Worm (Caenorhabditis elegans) whole organism, L2 larva: ENCODE results near the gene del-9.
A peak's percentile ranks its signal among the peaks of the same experiment; 100 is the strongest.

Source experiments
- C34F6.9 ChIP-seq: fragments of 150-350 bp; optimal IDR thresholded peaks from 2 replicates; lab custom pipeline; 2014; ENCODE audit warnings: missing biosample characterization, missing genetic modification characterization
- F13H6.1 ChIP-seq: sonication (generic microtip); optimal IDR thresholded peaks from 2 replicates; lab custom pipeline; 2016; ENCODE audit warnings: missing genetic modification characterization, missing compliant biosample characterization
- R02D3.7 ChIP-seq: fragments of 150-350 bp; optimal IDR thresholded peaks from 2 replicates; lab custom pipeline; 2014; ENCODE audit warnings: missing biosample characterization, missing genetic modification characterization
- Y55F3AM.14 ChIP-seq: fragments of 200-800 bp; sonication (Bioruptor generic); optimal IDR thresholded peaks from 2 replicates; lab custom pipeline; 2018; ENCODE audit warnings: mild to moderate bottlenecking, missing genetic modification characterization, missing compliant biosample characterization
- ZK546.5 ChIP-seq: sonication (generic microtip); optimal IDR thresholded peaks from 2 replicates; lab custom pipeline; 2017; ENCODE audit warnings: missing biosample characterization, missing genetic modification characterization
- alr-1 ChIP-seq: fragments of 150-350 bp; optimal IDR thresholded peaks from 2 replicates; lab custom pipeline; 2014; ENCODE audit warnings: missing biosample characterization, missing genetic modification characterization
- aly-2 ChIP-seq: fragments of 150-350 bp; optimal IDR thresholded peaks from 2 replicates; lab custom pipeline; 2014; ENCODE audit warnings: missing biosample characterization, missing genetic modification characterization
- blmp-1 ChIP-seq: sonication (generic microtip); optimal IDR thresholded peaks from 2 replicates; lab custom pipeline; 2017; ENCODE audit warnings: missing genetic modification characterization, mild to moderate bottlenecking, missing compliant biosample characterization, antibody characterized with exemption, moderate library complexity; ENCODE audit not compliant: insufficient read depth
- ceh-16 ChIP-seq: fragments of 150-350 bp; optimal IDR thresholded peaks from 2 replicates; lab custom pipeline; 2014; ENCODE audit warnings: missing biosample characterization, missing genetic modification characterization
- ceh-82 ChIP-seq: fragments of 150-350 bp; optimal IDR thresholded peaks from 2 replicates; lab custom pipeline; 2014; ENCODE audit warnings: missing biosample characterization, missing genetic modification characterization
- crh-2 ChIP-seq: sonication (generic microtip); optimal IDR thresholded peaks from 2 replicates; lab custom pipeline; 2017; ENCODE audit warnings: missing biosample characterization, missing genetic modification characterization
- egl-27 ChIP-seq: sonication (generic microtip); optimal IDR thresholded peaks from 3 replicates; lab custom pipeline; 2017; ENCODE audit warnings: missing biosample characterization, missing genetic modification reagents, missing genetic modification characterization
- elt-1 ChIP-seq: fragments of 150-350 bp; optimal IDR thresholded peaks from 2 replicates; lab custom pipeline; 2014; ENCODE audit warnings: missing biosample characterization, missing genetic modification characterization
- elt-3 ChIP-seq: sonication (generic microtip); optimal IDR thresholded peaks from 2 replicates; lab custom pipeline; 2017; ENCODE audit warnings: missing biosample characterization, missing genetic modification characterization
- fos-1 ChIP-seq: fragments of 150-350 bp; optimal IDR thresholded peaks from 2 replicates; lab custom pipeline; 2014; ENCODE audit warnings: missing biosample characterization, missing genetic modification characterization
- gmeb-1 ChIP-seq: fragments of 150-350 bp; optimal IDR thresholded peaks from 2 replicates; lab custom pipeline; 2014; ENCODE audit warnings: missing biosample characterization, missing genetic modification characterization
- lin-11 ChIP-seq: fragments of 150-350 bp; sonication (generic microtip); optimal IDR thresholded peaks from 2 replicates; lab custom pipeline; 2014; ENCODE audit warnings: missing biosample characterization, missing genetic modification characterization, inconsistent platforms, mixed read lengths
- lin-13 ChIP-seq: fragments of 150-350 bp; optimal IDR thresholded peaks from 2 replicates; lab custom pipeline; 2014; ENCODE audit warnings: missing biosample characterization, missing genetic modification reagents, missing genetic modification characterization
- lin-39 ChIP-seq: fragments of 150-350 bp; optimal IDR thresholded peaks from 2 replicates; lab custom pipeline; 2014; ENCODE audit warnings: missing biosample characterization, missing genetic modification reagents, missing genetic modification characterization
- lsy-2 ChIP-seq, 2 experiments: fragments of 150-350 bp in 1 of 2; sonication (generic microtip) in 1 of 2; optimal IDR thresholded peaks; 2 replicates each; lab custom pipeline; 2014 to 2017; ENCODE audit warnings: missing biosample characterization in 2 of 2, missing genetic modification characterization in 2 of 2
- mab-5 ChIP-seq: fragments of 150-350 bp; optimal IDR thresholded peaks from 2 replicates; lab custom pipeline; 2014; ENCODE audit warnings: missing biosample characterization, missing genetic modification characterization
- mbf-1 ChIP-seq: sonication (generic microtip); optimal IDR thresholded peaks from 2 replicates; lab custom pipeline; 2017; ENCODE audit warnings: missing biosample characterization, missing genetic modification characterization
- mdl-1 ChIP-seq, 2 experiments: fragments of 150-350 bp in 1 of 2; sonication (generic microtip) in 1 of 2; optimal IDR thresholded peaks; 2 replicates each; lab custom pipeline; 2017; ENCODE audit warnings: missing biosample characterization in 2 of 2, missing genetic modification characterization in 2 of 2
- nhr-10 ChIP-seq: sonication (generic microtip); optimal IDR thresholded peaks from 2 replicates; lab custom pipeline; 2017; ENCODE audit warnings: missing biosample characterization, missing genetic modification characterization
- nhr-12 ChIP-seq: fragments of 150-350 bp; optimal IDR thresholded peaks from 2 replicates; lab custom pipeline; 2014; ENCODE audit warnings: missing biosample characterization, missing genetic modification characterization
- nhr-129 ChIP-seq: fragments of 150-350 bp; optimal IDR thresholded peaks from 2 replicates; lab custom pipeline; 2014; ENCODE audit warnings: missing biosample characterization, missing genetic modification characterization
- nhr-21 ChIP-seq: fragments of 150-350 bp; optimal IDR thresholded peaks from 2 replicates; lab custom pipeline; 2014; ENCODE audit warnings: missing biosample characterization, missing genetic modification characterization
- nhr-23 ChIP-seq: fragments of 150-350 bp; optimal IDR thresholded peaks from 2 replicates; lab custom pipeline; 2014; ENCODE audit warnings: missing biosample characterization, missing genetic modification reagents, missing genetic modification characterization
- nhr-237 ChIP-seq: fragments of 150-350 bp; optimal IDR thresholded peaks from 2 replicates; lab custom pipeline; 2014; ENCODE audit warnings: missing biosample characterization, missing genetic modification characterization
- nhr-25 ChIP-seq: fragments of 150-350 bp; sonication (generic microtip); optimal IDR thresholded peaks from 3 replicates; lab custom pipeline; 2014; ENCODE audit warnings: missing biosample characterization, missing genetic modification characterization
- nhr-6 ChIP-seq: fragments of 150-350 bp; optimal IDR thresholded peaks from 2 replicates; lab custom pipeline; 2014; ENCODE audit warnings: missing biosample characterization, missing genetic modification characterization
- peb-1 ChIP-seq: fragments of 150-350 bp; optimal IDR thresholded peaks from 2 replicates; lab custom pipeline; 2014; ENCODE audit warnings: missing biosample characterization, missing genetic modification characterization
- sem-4 ChIP-seq: fragments of 150-350 bp; optimal IDR thresholded peaks from 2 replicates; lab custom pipeline; 2014; ENCODE audit warnings: missing biosample characterization, missing genetic modification reagents, missing genetic modification characterization
- skn-1 ChIP-seq: sonication (generic microtip); optimal IDR thresholded peaks from 2 replicates; lab custom pipeline; 2017; ENCODE audit warnings: missing biosample characterization, missing genetic modification characterization
- sma-3 ChIP-seq: sonication (generic microtip); optimal IDR thresholded peaks from 2 replicates; lab custom pipeline; 2016; ENCODE audit warnings: missing genetic modification reagents, missing genetic modification characterization, missing compliant biosample characterization
- sma-9 ChIP-seq, 2 experiments: fragments of 150-350 bp in 1 of 2; sonication (generic microtip) in 1 of 2; optimal IDR thresholded peaks; 2 replicates each; lab custom pipeline; 2014 to 2016; ENCODE audit warnings: missing genetic modification characterization in 2 of 2, mild to moderate bottlenecking in 1 of 2, missing biosample characterization in 1 of 2, missing compliant biosample characterization in 1 of 2, missing genetic modification reagents in 1 of 2, moderate library complexity in 1 of 2
- snpc-4 ChIP-seq: fragments of 150-350 bp; optimal IDR thresholded peaks from 2 replicates; lab custom pipeline; 2014; ENCODE audit warnings: missing biosample characterization, missing genetic modification characterization
- unc-55 ChIP-seq: fragments of 150-350 bp; sonication (generic microtip); optimal IDR thresholded peaks from 3 replicates; lab custom pipeline; 2014; ENCODE audit warnings: missing biosample characterization, missing genetic modification reagents, missing genetic modification characterization
- unc-62 ChIP-seq: fragments of 150-350 bp; optimal IDR thresholded peaks from 2 replicates; lab custom pipeline; 2014; ENCODE audit warnings: missing biosample characterization, missing genetic modification reagents, missing genetic modification characterization
- zag-1 ChIP-seq: fragments of 150-350 bp; optimal IDR thresholded peaks from 2 replicates; lab custom pipeline; 2014; ENCODE audit warnings: missing biosample characterization, missing genetic modification characterization
- ztf-4 ChIP-seq: fragments of 150-350 bp; optimal IDR thresholded peaks from 2 replicates; lab custom pipeline; 2014; ENCODE audit warnings: missing biosample characterization, missing genetic modification characterization

The del-9 gene

ce11 chrX:3617218-3617617, at the start of gene del-9:
Gene del-9 (minus strand): TSS chrX:3617318.
- TF ChIP-seq mbf-1 (no peak), ceh-16 (tag; lab: Kevin White, UChicago) (no peak), egl-27 (no peak), peb-1 (tag; lab: Kevin White, UChicago) (no peak), elt-1 (tag; lab: Kevin White, UChicago) (no peak), ceh-82 (no peak), unc-62 (GFP tag; lab: Kevin White, UChicago) (no peak)

- no peak for TF ChIP-seq C34F6.9
- no peak for TF ChIP-seq zag-1 (tag; lab: Kevin White, UChicago)
- TF ChIP-seq skn-1 (tag; lab: Kevin White, UChicago), result no peak
- TF ChIP-seq nhr-237 (tag; lab: Kevin White, UChicago), result no peak
- no peak for TF ChIP-seq Y55F3AM.14 (GFP tag; lab: Kevin White, UChicago)
- TF ChIP-seq nhr-12 (tag; lab: Kevin White, UChicago), result no peak
- no peak for TF ChIP-seq crh-2 (tag; lab: Kevin White, UChicago)
- no peak for TF ChIP-seq elt-3 (tag; lab: Kevin White, UChicago)
Measured at ce11 chrX:3659192-3659591, 42.1 kb upstream of the del-9 start, which contains the start of gene R11G1.1. Gene R11G1.1 (plus strand): TSS chrX:3659492.

- TF ChIP-seq ZK546.5 (tag; lab: Kevin White, UChicago), result no peak
- TF ChIP-seq elt-3 (tag; lab: Kevin White, UChicago), result no peak
- TF ChIP-seq snpc-4, result no peak
- no peak for TF ChIP-seq sma-3
- no peak for TF ChIP-seq lsy-2 (tag; optimal IDR thresholded peaks at IDR 0.05; lab: Kevin White, UChicago)
- TF ChIP-seq mab-5 (tag; lab: Kevin White, UChicago), result no peak
- TF ChIP-seq nhr-10 (tag; lab: Kevin White, UChicago), result no peak
- no peak for TF ChIP-seq peb-1 (tag; lab: Kevin White, UChicago)
- no peak for TF ChIP-seq ztf-4 (tag; lab: Kevin White, UChicago)
- no peak for TF ChIP-seq unc-62 (GFP tag; lab: Kevin White, UChicago)
- no peak for TF ChIP-seq nhr-25 (tag; lab: Kevin White, UChicago)
- TF ChIP-seq Y55F3AM.14 (GFP tag; lab: Kevin White, UChicago), result no peak
- no peak for TF ChIP-seq lin-13 (GFP tag; lab: Kevin White, UChicago)
- no peak for TF ChIP-seq gmeb-1 (tag; lab: Kevin White, UChicago)
- no peak for TF ChIP-seq sem-4 (tag; lab: Kevin White, UChicago)
- no peak for TF ChIP-seq alr-1 (tag; lab: Kevin White, UChicago)
- TF ChIP-seq lin-39 (tag; lab: Kevin White, UChicago), result no peak
Measured at ce11 chrX:3655972-3656371, 38.9 kb upstream of the del-9 start, which contains the start of gene R11G1.7. Gene R11G1.7 (plus strand): TSS chrX:3656272.

- no peak for TF ChIP-seq nhr-237 (tag; lab: Kevin White, UChicago)
- TF ChIP-seq R02D3.7 (tag; lab: Kevin White, UChicago), result no peak
- no peak for TF ChIP-seq nhr-23 (tag; lab: Kevin White, UChicago)
- TF ChIP-seq aly-2 (tag; lab: Kevin White, UChicago), result no peak
- TF ChIP-seq ZK546.5 (tag; lab: Kevin White, UChicago), result no peak
- no peak for TF ChIP-seq blmp-1
- no peak for TF ChIP-seq ceh-82
- TF ChIP-seq nhr-12 (tag; lab: Kevin White, UChicago), result no peak
- no peak for TF ChIP-seq F13H6.1
- no peak for TF ChIP-seq C34F6.9
- no peak for TF ChIP-seq lin-13 (GFP tag; lab: Kevin White, UChicago)
- TF ChIP-seq nhr-6 (tag; lab: Kevin White, UChicago), result no peak
- TF ChIP-seq zag-1 (tag; lab: Kevin White, UChicago), result no peak
- TF ChIP-seq ceh-16 (tag; lab: Kevin White, UChicago), result no peak
- no peak for TF ChIP-seq ztf-4 (tag; lab: Kevin White, UChicago)
Measured at ce11 chrX:3654623-3655022, 37.5 kb upstream of the del-9 start, which contains the start of gene R11G1.11. Gene R11G1.11 (plus strand): TSS chrX:3654923.

- TF ChIP-seq ceh-16 (tag; lab: Kevin White, UChicago) (no peak), snpc-4 (no peak), nhr-21 (peak; percentile 26), nhr-129 (tag; lab: Kevin White, UChicago) (peak; percentile 64), lsy-2 (tag; optimal IDR thresholded peaks at IDR 0.05; lab: Kevin White, UChicago) (peak; percentile 5 to 66), sma-3 (peak; percentile 30), crh-2 (tag; lab: Kevin White, UChicago) (peak; percentile 60), F13H6.1 (peak; percentile 32), blmp-1 (peak; percentile 34), C34F6.9 (peak; percentile 74), Y55F3AM.14 (GFP tag; lab: Kevin White, UChicago) (no peak), mdl-1 (tag; optimal IDR thresholded peaks at IDR 0.05; lab: Kevin White, UChicago) (peak; percentile 37 to 88), nhr-25 (tag; lab: Kevin White, UChicago) (peak; percentile 57), sma-9 (GFP tag; optimal IDR thresholded peaks at IDR 0.05; lab: Kevin White, UChicago) (peak; percentile 20), sma-9 (tag; optimal IDR thresholded peaks at IDR 0.05; lab: Kevin White, UChicago) (no peak), gmeb-1 (tag; lab: Kevin White, UChicago) (peak; percentile 19), zag-1 (tag; lab: Kevin White, UChicago) (no peak), unc-55 (GFP tag; lab: Kevin White, UChicago) (peak; percentile 61), fos-1 (peak; percentile 17), lin-11 (tag; lab: Kevin White, UChicago) (peak; percentile 39), lin-13 (GFP tag; lab: Kevin White, UChicago) (peak; percentile 16)
Measured at ce11 chrX:3650100-3650809, 33.1 kb upstream of the del-9 start, which contains the start of the genes sax-1 and R11G1.2. Gene sax-1 (minus strand): TSS chrX:3650150. Gene R11G1.2 (plus strand): TSS chrX:3650614.
